Fruit fly (Drosophila melanogaster): ENCODE measurements around the gene Rack1.

- TF ChIP-seq CG12768 (GFP tag; optimal IDR thresholded peaks at IDR 0.05) = peak; percentile 20
- peak; percentile 50 for TF ChIP-seq CG11617 (GFP tag; optimal IDR thresholded peaks at IDR 0.05)
- TF ChIP-seq tj (GFP tag; optimal IDR thresholded peaks at IDR 0.05) = peak; percentile 16
- TF ChIP-seq Crg-1 (GFP tag; optimal IDR thresholded peaks at IDR 0.05) = peak; percentile 32
- TF ChIP-seq CG7045 (GFP tag; optimal IDR thresholded peaks at IDR 0.05) = peak; percentile 12
- no peak for TF ChIP-seq kay (GFP tag; ENCODE audit: borderline replicate concordance)
- no peak for TF ChIP-seq Clk (GFP tag; optimal IDR thresholded peaks at IDR 0.05)
- peak; percentile 55 for TF ChIP-seq bab1 (GFP tag; optimal IDR thresholded peaks at IDR 0.05)
- TF ChIP-seq Hr96 (GFP tag; optimal IDR thresholded peaks at IDR 0.05) = peak; percentile 68
Measured at dm6 chr2L:7821279-7821848, 5.8 kb downstream of the Rack1 start.

Data from whole organism, adult.